Fruit fly (Drosophila melanogaster): ENCODE measurements around the gene Ir7f.

Ir7f gene

DNA sequence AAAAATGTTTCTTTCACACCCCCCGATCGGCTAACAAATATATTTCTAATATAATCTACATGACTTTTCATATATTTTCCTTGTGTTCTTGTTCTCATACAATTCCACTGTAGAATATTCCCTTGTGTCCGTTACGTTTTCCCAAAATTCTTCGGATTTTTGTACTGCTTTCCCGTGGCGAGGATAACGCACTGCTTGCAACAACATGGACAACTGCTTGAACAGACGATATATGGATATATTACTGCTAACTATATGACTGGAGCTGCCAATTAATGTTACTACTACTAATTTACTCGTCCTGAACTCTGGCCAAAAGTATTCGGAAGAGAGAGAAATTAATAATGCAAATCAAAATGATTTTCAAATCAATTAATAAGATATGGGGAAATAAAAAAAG is 41.1 kb upstream of the Ir7f start:
- TF ChIP-seq gro (GFP tag; optimal IDR thresholded peaks at IDR 0.05) (no peak), luna (GFP tag; optimal IDR thresholded peaks at IDR 0.05) (no peak), CG13296 (GFP tag; optimal IDR thresholded peaks at IDR 0.05) (no peak), Jarid2 (GFP tag; optimal IDR thresholded peaks at IDR 0.05) (no peak), CG15479 (GFP tag; optimal IDR thresholded peaks at IDR 0.05) (no peak), stwl (tag; optimal IDR thresholded peaks at IDR 0.05) (peak; percentile 8), Dfd (GFP tag; optimal IDR thresholded peaks at IDR 0.05) (peak in 1 of 2 experiments; percentile 20), CG31365 (tag; optimal IDR thresholded peaks at IDR 0.05) (peak; percentile 91), CG3281 (GFP tag; optimal IDR thresholded peaks at IDR 0.05) (no peak)

dm6 chrX:7923063-7923462 is 39.2 kb upstream of the Ir7f start:
- TF ChIP-seq CG8478 (optimal IDR thresholded peaks at IDR 0.05), result peak; percentile 83
- TF ChIP-seq tio (GFP tag; optimal IDR thresholded peaks at IDR 0.05), result no peak
- no peak for TF ChIP-seq CoRest (tag; optimal IDR thresholded peaks at IDR 0.05)
- TF ChIP-seq H15 (GFP tag; IDR thresholded peaks at IDR 0.05), result no peak
- no peak for TF ChIP-seq Bdp1 (GFP tag; optimal IDR thresholded peaks at IDR 0.05)
- TF ChIP-seq GATAe (GFP tag; conservative IDR thresholded peaks at IDR 0.05), result no peak
- TF ChIP-seq cg (GFP tag; optimal IDR thresholded peaks at IDR 0.05), result peak; percentile 92
- 0 out of 2 replicates have a peak, but pooled peaks have one; percentile 14 for TF ChIP-seq Scr (GFP tag; IDR thresholded peaks at IDR 0.05; ENCODE audit: partially characterized antibody)
- 0 out of 4 replicates have a peak, but pooled peaks have one; percentile 37 for TF ChIP-seq chinmo (GFP tag; IDR thresholded peaks at IDR 0.05; ENCODE audit: partially characterized antibody)
- no peak for TF ChIP-seq bigmax (GFP tag; optimal IDR thresholded peaks at IDR 0.05)
- peak in 1 of 2 experiments; percentile 41 for TF ChIP-seq Dfd (GFP tag; optimal IDR thresholded peaks at IDR 0.05)

- TF ChIP-seq prd (optimal IDR thresholded peaks at IDR 0.05) (no peak), prd (GFP tag; IDR thresholded peaks at IDR 0.05) (peak; percentile 92), Ada2b (GFP tag; IDR thresholded peaks at IDR 0.05) (peak; percentile 69), Doc2 (GFP tag; IDR thresholded peaks at IDR 0.05) (no peak), pum (GFP tag; optimal IDR thresholded peaks at IDR 0.05) (peak; percentile 80), CG1602 (GFP tag; optimal IDR thresholded peaks at IDR 0.05) (peak; percentile 76), Rx (GFP tag; IDR thresholded peaks at IDR 0.05) (peak; percentile 72), CG18599 (GFP tag; optimal IDR thresholded peaks at IDR 0.05) (peak; percentile 73), fru (optimal IDR thresholded peaks at IDR 0.05) (no peak), CG2202 (tag; optimal IDR thresholded peaks at IDR 0.05) (peak; percentile 59), CG3847 (GFP tag; IDR thresholded peaks at IDR 0.05) (peak; percentile 84), onecut (GFP tag; IDR thresholded peaks at IDR 0.05) (peak; percentile 61), D19B (GFP tag; optimal IDR thresholded peaks at IDR 0.05) (peak; percentile 31), nerfin-1 (tag; optimal IDR thresholded peaks at IDR 0.05) (peak; percentile 43), Hand (GFP tag; optimal IDR thresholded peaks at IDR 0.05) (no peak), CG6765 (GFP tag; optimal IDR thresholded peaks at IDR 0.05) (peak; percentile 37), CG13894 (tag; optimal IDR thresholded peaks at IDR 0.05) (no peak), CG13424 (tag; optimal IDR thresholded peaks at IDR 0.05) (peak; percentile 82), CG11398 (GFP tag; optimal IDR thresholded peaks at IDR 0.05) (peak; percentile 73), Fer2 (tag; optimal IDR thresholded peaks at IDR 0.05) (peak; percentile 39), salm (tag; optimal IDR thresholded peaks at IDR 0.05) (peak; percentile 12), CG11504 (tag; optimal IDR thresholded peaks at IDR 0.05) (no peak), aop (GFP tag; IDR thresholded peaks at IDR 0.05) (peak; percentile 43; the same call in 1 of the 2 replicates), Hr39 (optimal IDR thresholded peaks at IDR 0.05) (no peak), stwl (tag; optimal IDR thresholded peaks at IDR 0.05) (peak; percentile 42), lola (GFP tag; optimal IDR thresholded peaks at IDR 0.05) (peak in 1 of 3 experiments; percentile 72), Eip74EF (GFP tag; optimal IDR thresholded peaks at IDR 0.05) (no peak), z (GFP tag; IDR thresholded peaks at IDR 0.05) (no peak), CG10654 (GFP tag; optimal IDR thresholded peaks at IDR 0.05) (peak; percentile 71), Gug (GFP tag; IDR thresholded peaks at IDR 0.05) (peak; percentile 78; the same call in 3 of the 4 replicates)
Observed at dm6 chrX:7920081-7920688, 36.4 kb upstream of the Ir7f start, which contains the start of the genes hdm and Ykt6. Gene hdm (minus strand): TSS chrX:7920131. Gene Ykt6 (plus strand): TSS chrX:7920409.
